Worm (Caenorhabditis elegans) whole organism, mixed stage, embryonic: ENCODE measurements around the gene T11F9.1.

Experiments used
- ces-1 ChIP-seq: fragments of 150-350 bp; optimal IDR thresholded peaks from 2 replicates; lab custom pipeline; 2014; ENCODE audit warnings: missing biosample characterization, missing genetic modification reagents, missing genetic modification characterization
- lin-13 ChIP-seq: fragments of 150-350 bp; optimal IDR thresholded peaks from 2 replicates; lab custom pipeline; 2014; ENCODE audit warnings: missing biosample characterization, missing genetic modification characterization
- lsy-2 ChIP-seq: fragments of 150-350 bp; optimal IDR thresholded peaks from 2 replicates; lab custom pipeline; 2014; ENCODE audit warnings: missing biosample characterization, missing genetic modification characterization
- nhr-12 ChIP-seq: fragments of 150-350 bp; optimal IDR thresholded peaks from 2 replicates; lab custom pipeline; 2014; ENCODE audit warnings: missing biosample characterization, missing genetic modification characterization
- nhr-237 ChIP-seq: fragments of 150-350 bp; optimal IDR thresholded peaks from 2 replicates; lab custom pipeline; 2014; ENCODE audit warnings: missing biosample characterization, missing genetic modification characterization
- nhr-28 ChIP-seq: fragments of 150-350 bp; optimal IDR thresholded peaks from 2 replicates; lab custom pipeline; 2014; ENCODE audit warnings: missing biosample characterization, missing genetic modification characterization
- nhr-76 ChIP-seq: sonication (generic microtip); optimal IDR thresholded peaks from 2 replicates; lab custom pipeline; 2017; ENCODE audit warnings: missing biosample characterization, missing genetic modification characterization
- unc-39 ChIP-seq: fragments of 150-350 bp; optimal IDR thresholded peaks from 2 replicates; lab custom pipeline; 2014; ENCODE audit warnings: missing biosample characterization, missing genetic modification characterization
- zip-8 ChIP-seq: fragments of 150-350 bp; optimal IDR thresholded peaks from 2 replicates; lab custom pipeline; 2014; ENCODE audit warnings: missing biosample characterization, missing genetic modification characterization

- TF ChIP-seq nhr-237 (tag; lab: Kevin White, UChicago) (no peak), zip-8 (tag; lab: Kevin White, UChicago) (no peak), nhr-12 (tag; lab: Kevin White, UChicago) (no peak), ces-1 (GFP tag; lab: Kevin White, UChicago) (no peak), nhr-28 (tag; lab: Kevin White, UChicago) (no peak), lsy-2 (no peak), nhr-76 (tag; lab: Kevin White, UChicago) (no peak), unc-39 (tag; lab: Kevin White, UChicago) (no peak), lin-13 (tag; lab: Kevin White, UChicago) (no peak)
These were observed 40.4 kb downstream of the T11F9.1 start for ce11 chrV:11499786-11500185.
